Worm (Caenorhabditis elegans) whole organism, L1 larva: ENCODE measurements around the gene srh-265.

ENCODE experiments used
- C04F5.9 ChIP-seq: sonication (generic microtip); optimal IDR thresholded peaks from 2 replicates; lab custom pipeline; 2016; ENCODE audit warnings: missing genetic modification characterization, missing compliant biosample characterization
- C34B4.2 ChIP-seq: sonication (generic microtip); optimal IDR thresholded peaks from 2 replicates; lab custom pipeline; 2017; ENCODE audit warnings: mild to moderate bottlenecking, missing genetic modification characterization, missing compliant biosample characterization
- F16B12.6 ChIP-seq: fragments of 150-350 bp; optimal IDR thresholded peaks from 2 replicates; lab custom pipeline; 2014; ENCODE audit warnings: missing biosample characterization, missing genetic modification characterization
- Y116A8C.19 ChIP-seq: sonication (generic microtip); optimal IDR thresholded peaks from 2 replicates; lab custom pipeline; 2016; ENCODE audit warnings: missing compliant biosample characterization, missing genetic modification characterization, borderline replicate concordance
- alr-1 ChIP-seq: fragments of 200-800 bp; sonication (Bioruptor generic); optimal IDR thresholded peaks from 2 replicates; lab custom pipeline; 2018; ENCODE audit warnings: borderline replicate concordance, mild to moderate bottlenecking, missing genetic modification characterization, missing compliant biosample characterization
- aly-2 ChIP-seq: fragments of 150-350 bp; optimal IDR thresholded peaks from 2 replicates; lab custom pipeline; 2014; ENCODE audit warnings: missing biosample characterization, missing genetic modification characterization
- ceh-63 ChIP-seq: fragments of 200-800 bp; sonication (Bioruptor generic); optimal IDR thresholded peaks from 2 replicates; lab custom pipeline; 2018; ENCODE audit warnings: mild to moderate bottlenecking, missing genetic modification characterization, missing compliant biosample characterization
- ceh-8 ChIP-seq: fragments of 200-800 bp; sonication (Bioruptor generic); optimal IDR thresholded peaks from 2 replicates; lab custom pipeline; 2018; ENCODE audit warnings: mild to moderate bottlenecking, missing genetic modification characterization, moderate library complexity, missing compliant biosample characterization
- ceh-88 ChIP-seq: fragments of 200-800 bp; sonication (Bioruptor generic); IDR thresholded peaks from 2 replicates; pipeline ENCODE4 v1.3.6; 2022; ENCODE audit warnings: missing genetic modification characterization, missing compliant biosample characterization
- ceh-90 ChIP-seq: sonication (generic microtip); optimal IDR thresholded peaks from 2 replicates; lab custom pipeline; 2016; ENCODE audit warnings: missing genetic modification characterization, missing compliant biosample characterization
- ces-1 ChIP-seq: fragments of 150-350 bp; optimal IDR thresholded peaks from 2 replicates; lab custom pipeline; 2014; ENCODE audit warnings: missing biosample characterization, missing genetic modification reagents, missing genetic modification characterization
- dpl-1 ChIP-seq, 3 experiments: fragments of 150-350 bp in 2 of 3; sonication (generic microtip) in 1 of 3; optimal IDR thresholded peaks; 2 replicates each; lab custom pipeline; 2014 to 2017; ENCODE audit warnings: missing biosample characterization in 3 of 3, missing genetic modification characterization in 3 of 3, missing genetic modification reagents in 3 of 3
- efl-3 ChIP-seq: fragments of 200-800 bp; sonication (Bioruptor generic); optimal IDR thresholded peaks from 2 replicates; lab custom pipeline; 2018; ENCODE audit warnings: mild to moderate bottlenecking, missing genetic modification characterization, missing compliant biosample characterization
- ets-5 ChIP-seq: fragments of 200-800 bp; sonication (Bioruptor generic); IDR thresholded peaks from 2 replicates; pipeline ENCODE4 v1.3.6; 2022; ENCODE audit warnings: missing genetic modification characterization, missing compliant biosample characterization
- fkh-10 ChIP-seq: sonication (generic microtip); optimal IDR thresholded peaks from 2 replicates; lab custom pipeline; 2017; ENCODE audit warnings: missing biosample characterization, missing genetic modification reagents, missing genetic modification characterization
- lin-13 ChIP-seq: fragments of 150-350 bp; optimal IDR thresholded peaks from 2 replicates; lab custom pipeline; 2014; ENCODE audit warnings: missing biosample characterization, missing genetic modification reagents, missing genetic modification characterization
- lin-35 ChIP-seq, 2 experiments: fragments of 150-350 bp; optimal IDR thresholded peaks; 2 replicates each; lab custom pipeline; 2014; ENCODE audit warnings: missing biosample characterization in 2 of 2, missing genetic modification characterization in 2 of 2, missing genetic modification reagents in 2 of 2
- lin-39 ChIP-seq: fragments of 150-350 bp; optimal IDR thresholded peaks from 2 replicates; lab custom pipeline; 2014; ENCODE audit warnings: missing biosample characterization, missing genetic modification reagents, missing genetic modification characterization
- mef-2 ChIP-seq: fragments of 150-350 bp; optimal IDR thresholded peaks from 2 replicates; lab custom pipeline; 2014; ENCODE audit warnings: missing biosample characterization, missing genetic modification characterization
- mep-1 ChIP-seq: fragments of 150-350 bp; optimal IDR thresholded peaks from 2 replicates; lab custom pipeline; 2014; ENCODE audit warnings: missing biosample characterization, missing genetic modification characterization
- nhr-20 ChIP-seq: sonication (generic microtip); optimal IDR thresholded peaks from 2 replicates; lab custom pipeline; 2016; ENCODE audit warnings: mild to moderate bottlenecking, missing genetic modification characterization, missing compliant biosample characterization
- nhr-237 ChIP-seq: fragments of 150-350 bp; optimal IDR thresholded peaks from 2 replicates; lab custom pipeline; 2014; ENCODE audit warnings: missing biosample characterization, missing genetic modification characterization
- nhr-47 ChIP-seq: sonication (generic microtip); optimal IDR thresholded peaks from 2 replicates; lab custom pipeline; 2016; ENCODE audit warnings: mild to moderate bottlenecking, missing genetic modification characterization, moderate library complexity, missing compliant biosample characterization
- nhr-84 ChIP-seq: sonication (generic microtip); optimal IDR thresholded peaks from 2 replicates; lab custom pipeline; 2017; ENCODE audit warnings: missing biosample characterization, missing genetic modification characterization
- nhr-85 ChIP-seq: sonication (generic microtip); peaks from one replicate; lab custom pipeline; 2016; ENCODE audit warnings: missing genetic modification characterization, inconsistent platforms, missing compliant biosample characterization
- pag-3 ChIP-seq: sonication (generic microtip); optimal IDR thresholded peaks from 2 replicates; lab custom pipeline; 2017; ENCODE audit warnings: missing genetic modification characterization, mild to moderate bottlenecking, missing compliant biosample characterization, antibody characterized with exemption, borderline replicate concordance; ENCODE audit not compliant: insufficient read depth
- pqm-1 ChIP-seq: sonication (generic microtip); optimal IDR thresholded peaks from 3 replicates; lab custom pipeline; 2017; ENCODE audit warnings: missing biosample characterization, missing genetic modification characterization
- snu-23 ChIP-seq: sonication (generic microtip); optimal IDR thresholded peaks from 2 replicates; lab custom pipeline; 2016; ENCODE audit warnings: missing genetic modification characterization, missing compliant biosample characterization
- sox-4 ChIP-seq: sonication (generic microtip); optimal IDR thresholded peaks from 2 replicates; lab custom pipeline; 2016; ENCODE audit warnings: missing genetic modification characterization, missing compliant biosample characterization
- sptf-1 ChIP-seq: fragments of 150-350 bp; optimal IDR thresholded peaks from 2 replicates; lab custom pipeline; 2014; ENCODE audit warnings: missing biosample characterization, missing genetic modification characterization
- sup-37 ChIP-seq: fragments of 200-800 bp; sonication (Bioruptor generic); optimal IDR thresholded peaks from 2 replicates; lab custom pipeline; 2018; ENCODE audit warnings: mild to moderate bottlenecking, missing genetic modification characterization, missing compliant biosample characterization
- tbx-2 ChIP-seq: sonication (generic microtip); optimal IDR thresholded peaks from 2 replicates; lab custom pipeline; 2016; ENCODE audit warnings: missing genetic modification characterization, missing compliant biosample characterization
- tlp-1 ChIP-seq: fragments of 150-350 bp; optimal IDR thresholded peaks from 2 replicates; lab custom pipeline; 2014; ENCODE audit warnings: missing biosample characterization, missing genetic modification characterization
- xbp-1 ChIP-seq: sonication (generic microtip); optimal IDR thresholded peaks from 2 replicates; lab custom pipeline; 2016; ENCODE audit warnings: missing genetic modification characterization, missing compliant biosample characterization
- zag-1 ChIP-seq: fragments of 150-350 bp; optimal IDR thresholded peaks from 2 replicates; lab custom pipeline; 2014; ENCODE audit warnings: missing biosample characterization, missing genetic modification characterization
- ztf-4 ChIP-seq: fragments of 150-350 bp; optimal IDR thresholded peaks from 2 replicates; lab custom pipeline; 2014; ENCODE audit warnings: missing biosample characterization, missing genetic modification characterization

Gene srh-265

DNA sequence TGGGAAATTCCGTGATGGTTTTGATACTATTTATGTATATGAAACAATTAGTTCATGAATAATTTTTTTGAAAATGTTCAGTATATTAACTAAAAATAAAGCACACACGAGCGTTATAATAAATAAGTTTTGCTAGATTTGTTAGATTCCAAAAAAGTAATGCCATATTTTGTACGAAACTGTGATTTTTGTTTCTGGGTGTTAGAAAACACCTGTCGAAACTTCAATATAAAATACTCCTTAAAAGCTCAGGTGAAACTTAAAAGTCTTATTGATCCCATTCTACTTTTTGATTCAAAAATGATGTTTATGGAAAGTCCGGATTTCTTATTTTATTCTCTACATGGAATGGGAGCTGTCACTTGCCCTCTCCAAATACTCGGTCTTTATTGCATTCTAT lies at the start of gene srh-265:
Gene srh-265, plus strand, starts transcription at position 301 of the 400 bp plus-strand sequence.
- TF ChIP-seq alr-1 (no peak), ceh-90 (tag; lab: Kevin White, UChicago) (no peak), ets-5 (GFP tag; lab: Robert Waterston, UW) (no peak), pag-3 (no peak), lin-13 (GFP tag; lab: Kevin White, UChicago) (no peak), nhr-237 (no peak), sptf-1 (tag; lab: Kevin White, UChicago) (no peak), mef-2 (tag; lab: Kevin White, UChicago) (no peak)

DNA sequence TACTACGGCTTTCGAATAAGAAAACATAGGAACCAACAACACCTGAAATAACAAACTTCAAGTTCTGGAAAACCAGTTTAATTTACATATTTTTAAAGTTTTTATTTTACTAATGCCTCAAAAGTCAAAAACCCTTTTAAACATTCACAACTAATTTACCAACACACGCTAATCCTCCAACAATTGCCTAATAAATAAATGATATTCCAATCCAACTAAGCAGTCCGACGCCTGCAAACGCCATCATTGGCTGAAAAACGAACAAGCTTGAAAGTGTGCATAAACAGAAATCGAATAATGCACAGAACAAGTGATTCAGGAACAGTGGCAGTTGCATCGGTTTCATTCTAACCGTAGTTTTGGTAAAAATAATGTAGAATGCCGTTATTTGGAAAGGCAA lies 48.3 kb upstream of the srh-265 start:
- TF ChIP-seq tbx-2 (tag; lab: Kevin White, UChicago): no peak
- no peak for TF ChIP-seq ces-1 (GFP tag; lab: Kevin White, UChicago)
- no peak for TF ChIP-seq C34B4.2 (tag; lab: Kevin White, UChicago)
- no peak for TF ChIP-seq xbp-1
- no peak for TF ChIP-seq pqm-1 (tag; lab: Kevin White, UChicago)
- TF ChIP-seq ztf-4 (tag; lab: Kevin White, UChicago): no peak
- TF ChIP-seq dpl-1 (GFP tag; optimal IDR thresholded peaks at IDR 0.05; lab: Kevin White, UChicago): no peak
- no peak for TF ChIP-seq efl-3
- no peak for TF ChIP-seq nhr-20 (tag; lab: Kevin White, UChicago)
- no peak for TF ChIP-seq F16B12.6 (tag; lab: Kevin White, UChicago)
- TF ChIP-seq ceh-88 (GFP tag; lab: Robert Waterston, UW): no peak
- no peak for TF ChIP-seq snu-23 (GFP tag; lab: Kevin White, UChicago)
- no peak for TF ChIP-seq aly-2
- no peak for TF ChIP-seq ceh-8 (GFP tag; lab: Kevin White, UChicago)
- no peak for TF ChIP-seq nhr-237

DNA sequence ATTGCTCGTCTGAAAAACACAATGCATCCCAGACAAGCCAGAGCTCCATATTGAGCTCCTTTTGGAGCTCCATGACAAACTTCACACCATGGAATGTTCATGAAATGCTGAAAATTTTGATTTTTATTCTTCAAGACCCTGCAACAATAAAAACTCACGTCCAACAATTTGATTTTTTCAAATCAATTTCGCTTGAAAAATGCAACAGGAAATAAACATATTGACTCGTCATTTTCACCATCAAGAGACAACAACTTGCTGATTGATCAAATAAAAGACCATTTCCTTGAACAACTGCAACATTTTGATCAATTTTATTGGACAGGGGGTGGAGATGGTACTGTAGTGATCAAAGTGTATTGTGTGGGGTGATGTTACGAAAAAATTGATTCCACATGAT lies 46.3 kb upstream of the srh-265 start, which contains the start of gene nhr-269:
Gene nhr-269, minus strand, starts transcription at position 101 of the 400 bp plus-strand sequence.
- no peak for TF ChIP-seq C04F5.9 (tag; lab: Kevin White, UChicago)
- TF ChIP-seq zag-1 (tag; lab: Kevin White, UChicago): no peak
- TF ChIP-seq lin-35 (GFP tag; optimal IDR thresholded peaks at IDR 0.05; lab: Kevin White, UChicago): no peak
- TF ChIP-seq fkh-10 (GFP tag; lab: Kevin White, UChicago): no peak
- TF ChIP-seq Y116A8C.19 (tag; lab: Kevin White, UChicago): no peak
- no peak for TF ChIP-seq pqm-1 (tag; lab: Kevin White, UChicago)
- TF ChIP-seq sox-4 (tag; lab: Kevin White, UChicago): no peak
- TF ChIP-seq nhr-85: no peak
- TF ChIP-seq ztf-4 (tag; lab: Kevin White, UChicago): no peak
- TF ChIP-seq, all 84 proteins: peak for 0

DNA sequence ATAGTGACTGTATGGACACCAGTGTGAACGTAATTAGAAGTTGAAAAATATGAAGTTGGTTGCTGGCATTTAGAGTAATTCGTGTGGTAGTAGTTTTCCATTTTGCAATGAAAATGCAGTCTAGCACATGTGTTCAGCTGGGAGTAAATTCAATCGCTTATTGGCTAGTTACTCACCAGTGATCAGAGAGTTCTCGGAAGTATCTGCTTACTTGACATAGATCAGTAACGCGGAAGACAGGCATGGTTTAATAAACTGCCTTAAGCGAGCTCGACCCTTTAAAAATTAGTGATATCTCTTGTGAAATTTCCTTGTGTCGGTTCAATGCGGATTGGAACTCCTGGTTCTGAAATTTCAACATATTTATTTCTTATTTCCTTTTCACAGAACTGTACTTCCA lies 39.8 kb upstream of the srh-265 start, which contains the start of gene srh-52:
Gene srh-52, minus strand, starts transcription at position 101 of the 400 bp plus-strand sequence.
- TF ChIP-seq snu-23 (GFP tag; lab: Kevin White, UChicago): no peak

DNA sequence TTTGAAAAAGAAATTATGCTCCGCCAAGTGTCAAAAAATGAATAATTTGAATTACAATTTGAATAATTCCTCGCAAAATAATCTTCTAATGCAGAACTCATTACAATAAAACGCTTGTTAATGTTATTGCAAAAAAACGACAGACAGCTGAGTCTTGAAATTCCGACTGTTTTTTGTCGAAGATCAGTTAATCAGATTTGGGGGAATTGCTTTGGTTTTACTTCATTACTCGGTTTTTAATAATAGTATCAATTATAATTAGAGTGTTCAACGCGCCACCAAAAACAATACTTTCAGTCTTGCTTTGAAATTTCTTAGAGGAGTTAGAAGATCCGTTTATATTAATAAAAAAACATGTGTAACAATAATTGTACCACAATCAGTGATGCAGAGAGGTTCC lies 38.1 kb upstream of the srh-265 start, which contains the start of gene srh-122:
Gene srh-122, minus strand, starts transcription at position 101 of the 400 bp plus-strand sequence.
- TF ChIP-seq aly-2 (no peak), ceh-88 (GFP tag; lab: Robert Waterston, UW) (no peak), ceh-90 (tag; lab: Kevin White, UChicago) (no peak), ceh-63 (GFP tag; lab: Kevin White, UChicago) (no peak), C04F5.9 (tag; lab: Kevin White, UChicago) (no peak), mef-2 (tag; lab: Kevin White, UChicago) (no peak), nhr-84 (tag; lab: Kevin White, UChicago) (no peak), nhr-47 (no peak), sup-37 (GFP tag; lab: Kevin White, UChicago) (no peak), tlp-1 (no peak), lin-39 (tag; lab: Kevin White, UChicago) (no peak), mep-1 (no peak), Y116A8C.19 (tag; lab: Kevin White, UChicago) (no peak)
